Worm (Caenorhabditis elegans) whole organism, mixed stage, embryonic: ENCODE measurements around the gene snf-3.

ENCODE experiments used
- ces-1 ChIP-seq: fragments of 150-350 bp; optimal IDR thresholded peaks from 2 replicates; lab custom pipeline; 2014; ENCODE audit warnings: missing biosample characterization, missing genetic modification reagents, missing genetic modification characterization
- elt-3 ChIP-seq: fragments of 150-350 bp; optimal IDR thresholded peaks from 2 replicates; lab custom pipeline; 2014; ENCODE audit warnings: missing biosample characterization, missing genetic modification characterization
- lsy-2 ChIP-seq: fragments of 150-350 bp; optimal IDR thresholded peaks from 2 replicates; lab custom pipeline; 2014; ENCODE audit warnings: missing biosample characterization, missing genetic modification characterization
- mab-5 ChIP-seq: fragments of 150-350 bp; optimal IDR thresholded peaks from 2 replicates; lab custom pipeline; 2014; ENCODE audit warnings: missing biosample characterization, missing genetic modification characterization
- nhr-237 ChIP-seq: fragments of 150-350 bp; optimal IDR thresholded peaks from 2 replicates; lab custom pipeline; 2014; ENCODE audit warnings: missing biosample characterization, missing genetic modification characterization
- nhr-76 ChIP-seq: sonication (generic microtip); optimal IDR thresholded peaks from 2 replicates; lab custom pipeline; 2017; ENCODE audit warnings: missing biosample characterization, missing genetic modification characterization
- snpc-4 ChIP-seq: fragments of 150-350 bp; optimal IDR thresholded peaks from 2 replicates; lab custom pipeline; 2014; ENCODE audit warnings: missing biosample characterization, missing genetic modification characterization
- unc-39 ChIP-seq: fragments of 150-350 bp; optimal IDR thresholded peaks from 2 replicates; lab custom pipeline; 2014; ENCODE audit warnings: missing biosample characterization, missing genetic modification characterization
- ztf-11 ChIP-seq: fragments of 150-350 bp; optimal IDR thresholded peaks from 2 replicates; lab custom pipeline; 2014; ENCODE audit warnings: missing biosample characterization, missing genetic modification characterization

DNA sequence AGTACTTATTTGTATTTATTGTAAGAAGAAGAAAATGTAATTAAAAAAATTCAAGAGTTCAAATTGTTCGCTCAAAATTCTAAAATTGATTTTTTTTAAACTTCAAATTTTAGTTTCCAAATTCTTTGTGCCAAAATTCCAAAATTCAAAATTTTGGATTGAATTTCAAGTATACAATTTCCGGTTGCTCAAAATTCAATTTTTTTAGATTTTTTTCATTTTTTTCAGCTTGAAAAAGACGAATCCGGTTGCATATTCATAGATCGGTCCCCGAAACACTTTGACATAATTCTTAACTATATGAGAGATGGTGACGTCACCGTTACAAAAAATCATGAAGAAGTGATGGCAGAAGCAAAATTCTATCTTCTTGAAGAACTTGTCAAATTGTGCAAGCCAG is 19.7 kb upstream of the snf-3 start, which contains the start of gene K02E7.4:
- TF ChIP-seq lsy-2 (tag; lab: Kevin White, UChicago) (no peak), elt-3 (tag; lab: Kevin White, UChicago) (no peak), snpc-4 (tag; lab: Kevin White, UChicago) (no peak), ces-1 (GFP tag; lab: Kevin White, UChicago) (no peak), ztf-11 (no peak), mab-5 (tag; lab: Kevin White, UChicago) (no peak), unc-39 (no peak), nhr-237 (no peak), nhr-76 (no peak)
